Fruit fly (Drosophila melanogaster): ENCODE results near the gene Mst36Fa.

Gene Mst36Fa

dm6 chr2L:18708239-18708891 lies 31.6 kb upstream of the Mst36Fa start, which contains the start of the genes Faf2 and Grip71:
Gene Faf2, minus strand, starts transcription at chr2L:18708688.
Gene Grip71, plus strand, starts transcription at chr2L:18708846.
- TF ChIP-seq Pif1A (GFP tag; optimal IDR thresholded peaks at IDR 0.05) = peak; percentile 83
- no peak for TF ChIP-seq CG13204 (GFP tag; optimal IDR thresholded peaks at IDR 0.05)
- peak; percentile 71 for TF ChIP-seq Snoo (tag; optimal IDR thresholded peaks at IDR 0.05)
- TF ChIP-seq CG8159 (tag; optimal IDR thresholded peaks at IDR 0.05) = peak; percentile 85
- peak; percentile 83 for TF ChIP-seq CG15710 (tag; optimal IDR thresholded peaks at IDR 0.05)
- no peak for TF ChIP-seq D1 (tag; optimal IDR thresholded peaks at IDR 0.05)
- peak; percentile 83 for TF ChIP-seq CG9948 (tag; optimal IDR thresholded peaks at IDR 0.05)
- peak; percentile 91 for TF ChIP-seq CG4496 (GFP tag; IDR thresholded peaks at IDR 0.05)
- TF ChIP-seq EcR (GFP tag; optimal IDR thresholded peaks at IDR 0.05) = peak; percentile 87
- TF ChIP-seq CG17806 (tag; optimal IDR thresholded peaks at IDR 0.05) = peak; percentile 84
- peak; percentile 92 for TF ChIP-seq fd96Ca (GFP tag; IDR thresholded peaks at IDR 0.05)
- peak; percentile 89 for TF ChIP-seq rn (GFP tag; IDR thresholded peaks at IDR 0.05)
- peak; percentile 14 for TF ChIP-seq gl (tag; optimal IDR thresholded peaks at IDR 0.05)
- TF ChIP-seq CG32121 (GFP tag; IDR thresholded peaks at IDR 0.05) = peak; percentile 89
- TF ChIP-seq CG8301 (tag; optimal IDR thresholded peaks at IDR 0.05) = peak; percentile 77
- TF ChIP-seq Pif1B (GFP tag; optimal IDR thresholded peaks at IDR 0.05) = peak; percentile 69
- peak; percentile 76 for TF ChIP-seq CG34367 (tag; optimal IDR thresholded peaks at IDR 0.05)
- TF ChIP-seq CG14655 (GFP tag; optimal IDR thresholded peaks at IDR 0.05) = peak; percentile 84
- TF ChIP-seq Ets98B (GFP tag; IDR thresholded peaks at IDR 0.05) = peak; percentile 91
- peak; percentile 96 for TF ChIP-seq CG10348 (GFP tag; IDR thresholded peaks at IDR 0.05)
- TF ChIP-seq CG12605 (GFP tag; IDR thresholded peaks at IDR 0.05) = peak; percentile 80

DNA sequence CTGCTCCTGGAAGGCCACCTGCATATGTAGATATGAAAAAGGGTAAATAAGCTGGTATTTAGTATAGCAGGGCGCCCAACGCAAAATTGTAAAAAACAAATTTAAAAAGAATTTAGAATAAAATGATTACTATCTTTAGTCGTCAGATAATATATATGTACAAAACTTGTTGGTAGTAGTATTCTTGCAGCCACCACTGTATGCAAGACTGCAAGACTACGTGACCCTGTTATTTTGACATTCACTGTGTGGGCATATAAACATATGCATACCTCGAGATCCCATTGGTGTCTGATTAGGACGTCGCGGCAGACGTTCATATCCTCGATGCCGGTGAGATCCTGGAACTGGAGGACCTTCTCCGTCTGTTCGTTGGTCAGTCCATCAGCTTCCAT lies 31.0 kb upstream of the Mst36Fa start:
- TF ChIP-seq Pif1B (GFP tag; optimal IDR thresholded peaks at IDR 0.05) = peak; percentile 18
- TF ChIP-seq Pif1A (GFP tag; optimal IDR thresholded peaks at IDR 0.05) = peak; percentile 52
- TF ChIP-seq Snoo (tag; optimal IDR thresholded peaks at IDR 0.05) = peak; percentile 35
- TF ChIP-seq Ets98B (GFP tag; IDR thresholded peaks at IDR 0.05) = peak; percentile 36
- no peak for TF ChIP-seq D1 (tag; optimal IDR thresholded peaks at IDR 0.05)

dm6 chr2L:18705617-18706046 lies 28.8 kb upstream of the Mst36Fa start, which contains the start of gene Jwa:
Gene Jwa, minus strand, starts transcription at chr2L:18705703.
- peak; percentile 49 for TF ChIP-seq Pif1B (GFP tag; optimal IDR thresholded peaks at IDR 0.05)
- TF ChIP-seq CG14655 (GFP tag; optimal IDR thresholded peaks at IDR 0.05) = peak; percentile 68
- TF ChIP-seq fd96Ca (GFP tag; IDR thresholded peaks at IDR 0.05) = peak; percentile 91
- TF ChIP-seq CG15710 (tag; optimal IDR thresholded peaks at IDR 0.05) = peak; percentile 91
- peak; percentile 84 for TF ChIP-seq CG4496 (GFP tag; IDR thresholded peaks at IDR 0.05)
- peak; percentile 61 for TF ChIP-seq CG9948 (tag; optimal IDR thresholded peaks at IDR 0.05)
- TF ChIP-seq CG8301 (tag; optimal IDR thresholded peaks at IDR 0.05) = peak; percentile 53
- TF ChIP-seq CG34367 (tag; optimal IDR thresholded peaks at IDR 0.05) = peak; percentile 74
- peak; percentile 77 for TF ChIP-seq rn (GFP tag; IDR thresholded peaks at IDR 0.05)
- TF ChIP-seq Ets98B (GFP tag; IDR thresholded peaks at IDR 0.05) = peak; percentile 78
- TF ChIP-seq CG12605 (GFP tag; IDR thresholded peaks at IDR 0.05) = peak; percentile 49
- no peak for TF ChIP-seq Pif1A (GFP tag; optimal IDR thresholded peaks at IDR 0.05)
- peak; percentile 68 for TF ChIP-seq CG17806 (tag; optimal IDR thresholded peaks at IDR 0.05)
- TF ChIP-seq gl (tag; optimal IDR thresholded peaks at IDR 0.05) = peak; percentile 15
- peak; percentile 83 for TF ChIP-seq CG32121 (GFP tag; IDR thresholded peaks at IDR 0.05)
- TF ChIP-seq CG10348 (GFP tag; IDR thresholded peaks at IDR 0.05) = peak; percentile 99
- peak; percentile 72 for TF ChIP-seq Snoo (tag; optimal IDR thresholded peaks at IDR 0.05)
- peak; percentile 74 for TF ChIP-seq CG8159 (tag; optimal IDR thresholded peaks at IDR 0.05)
- TF ChIP-seq EcR (GFP tag; optimal IDR thresholded peaks at IDR 0.05) = no peak
- no peak for TF ChIP-seq D1 (tag; optimal IDR thresholded peaks at IDR 0.05)
- no peak for TF ChIP-seq CG13204 (GFP tag; optimal IDR thresholded peaks at IDR 0.05)

DNA sequence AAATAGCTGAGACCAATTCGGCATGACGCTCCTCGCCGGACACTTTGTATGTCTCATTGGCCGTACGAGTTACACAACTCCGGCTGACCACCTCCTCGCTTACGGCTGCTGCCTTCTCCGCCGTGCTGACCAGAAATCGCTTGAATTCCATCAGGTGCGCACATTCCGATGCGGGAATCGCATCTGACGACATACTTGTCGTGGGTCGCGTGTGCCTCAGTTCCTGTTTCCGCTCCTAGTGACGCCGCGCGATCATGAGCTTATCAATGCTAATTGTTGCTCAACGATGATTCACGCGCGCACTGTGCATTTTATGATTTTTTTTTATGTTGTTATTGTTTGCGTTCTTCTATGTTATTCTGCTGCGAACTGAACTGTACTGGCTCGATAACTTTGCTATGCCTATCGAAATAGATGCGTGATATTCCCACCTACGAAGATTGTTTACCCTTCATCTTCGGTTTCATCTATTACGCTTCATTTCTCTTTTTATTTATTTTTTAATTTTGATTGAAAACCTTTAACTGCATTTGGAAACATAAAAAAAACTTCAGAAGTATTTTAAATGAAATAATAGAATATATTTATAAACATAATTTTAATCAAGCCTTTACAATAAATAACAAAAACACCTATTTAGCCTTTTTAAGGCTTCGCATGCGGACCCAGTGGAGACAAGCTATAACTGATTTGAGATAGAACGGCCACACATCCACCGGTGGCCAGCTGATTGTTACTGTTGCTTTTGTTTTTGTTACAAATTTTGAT lies 26.1 kb upstream of the Mst36Fa start, which contains the start of the genes CG10376 and CG10343:
Gene CG10376 (minus strand): TSS at position 385 of the 768 bp plus-strand sequence.
Gene CG10343 (plus strand): TSS at position 753 of the 768 bp plus-strand sequence.
- peak; percentile 81 for TF ChIP-seq Snoo (tag; optimal IDR thresholded peaks at IDR 0.05)
- TF ChIP-seq CG34367 (tag; optimal IDR thresholded peaks at IDR 0.05) = peak; percentile 75
- peak; percentile 54; the same call in 1 of the 2 replicates for TF ChIP-seq CG12605 (GFP tag; IDR thresholded peaks at IDR 0.05)
- TF ChIP-seq gl (tag; optimal IDR thresholded peaks at IDR 0.05) = no peak
- TF ChIP-seq rn (GFP tag; IDR thresholded peaks at IDR 0.05) = peak; percentile 69
- peak; percentile 78; the same call in 2 of the 3 replicates for TF ChIP-seq CG4496 (GFP tag; IDR thresholded peaks at IDR 0.05)
- peak; percentile 71; the same call in 1 of the 2 replicates for TF ChIP-seq Ets98B (GFP tag; IDR thresholded peaks at IDR 0.05)
- peak; percentile 2 for TF ChIP-seq EcR (GFP tag; optimal IDR thresholded peaks at IDR 0.05)
- TF ChIP-seq Pif1B (GFP tag; optimal IDR thresholded peaks at IDR 0.05) = no peak
- peak; percentile 91 for TF ChIP-seq CG15710 (tag; optimal IDR thresholded peaks at IDR 0.05)
- peak; percentile 89 for TF ChIP-seq CG14655 (GFP tag; optimal IDR thresholded peaks at IDR 0.05)
- peak; percentile 86 for TF ChIP-seq CG17806 (tag; optimal IDR thresholded peaks at IDR 0.05)
- TF ChIP-seq CG32121 (GFP tag; IDR thresholded peaks at IDR 0.05) = peak; percentile 80
- no peak for TF ChIP-seq D1 (tag; optimal IDR thresholded peaks at IDR 0.05)
- peak; percentile 73 for TF ChIP-seq CG8301 (tag; optimal IDR thresholded peaks at IDR 0.05)
- TF ChIP-seq fd96Ca (GFP tag; IDR thresholded peaks at IDR 0.05) = peak; percentile 60; the same call in 1 of the 3 replicates
- TF ChIP-seq CG8159 (tag; optimal IDR thresholded peaks at IDR 0.05) = peak; percentile 91
- TF ChIP-seq Pif1A (GFP tag; optimal IDR thresholded peaks at IDR 0.05) = no peak
- TF ChIP-seq CG9948 (tag; optimal IDR thresholded peaks at IDR 0.05) = peak; percentile 89
- peak; percentile 97 for TF ChIP-seq CG10348 (GFP tag; IDR thresholded peaks at IDR 0.05)
- TF ChIP-seq CG13204 (GFP tag; optimal IDR thresholded peaks at IDR 0.05) = no peak
